Fruit fly (Drosophila melanogaster) whole organism, embryonic: Measurements from ENCODE around the gene CG7332.

Source experiments
- Blimp-1 ChIP-seq: fragments of 200-800 bp; sonication (Bioruptor generic); optimal IDR thresholded peaks from 3 replicates; lab custom pipeline; 2018; ENCODE audit warnings: missing biosample characterization, missing genetic modification characterization, mild to moderate bottlenecking, moderate library complexity, missing genetic modification reagents
- CG11398 ChIP-seq: fragments of 200-800 bp; sonication (Bioruptor generic); optimal IDR thresholded peaks from 2 replicates; lab custom pipeline; 2016; ENCODE audit warnings: missing biosample characterization, missing genetic modification characterization
- CG12155 ChIP-seq: fragments of 200-800 bp; sonication (Bioruptor generic); optimal IDR thresholded peaks from 3 replicates; lab custom pipeline; 2016; ENCODE audit warnings: missing biosample characterization, missing genetic modification characterization
- CG13424 ChIP-seq: fragments of 200-800 bp; sonication (Bioruptor generic); optimal IDR thresholded peaks from 2 replicates; lab custom pipeline; 2019; ENCODE audit warnings: missing biosample characterization, mild to moderate bottlenecking, missing genetic modification characterization, moderate library complexity
- CG13894 ChIP-seq: fragments of 200-800 bp; sonication (Bioruptor generic); optimal IDR thresholded peaks from 3 replicates; lab custom pipeline; 2018; ENCODE audit warnings: missing biosample characterization, mild to moderate bottlenecking, missing genetic modification characterization, moderate library complexity
- CG14050 ChIP-seq: fragments of 200-800 bp; sonication (Bioruptor generic); IDR thresholded peaks from 3 replicates; pipeline ENCODE4 v1.3.6; 2022; ENCODE audit warnings: missing biosample characterization, missing genetic modification characterization
- CG14441 ChIP-seq: fragments of 200-800 bp; sonication (Bioruptor generic); IDR thresholded peaks from 2 replicates; pipeline ENCODE4 v1.3.6; 2022; ENCODE audit warnings: missing biosample characterization, missing genetic modification characterization
- CG1832 ChIP-seq: fragments of 200-800 bp; sonication (Bioruptor generic); optimal IDR thresholded peaks from 2 replicates; lab custom pipeline; 2017; ENCODE audit warnings: missing biosample characterization, mild to moderate bottlenecking, missing genetic modification characterization, inconsistent platforms
- CG2678 ChIP-seq: fragments of 200-800 bp; sonication (Bioruptor generic); optimal IDR thresholded peaks from 3 replicates; lab custom pipeline; 2019; ENCODE audit warnings: missing biosample characterization, mild to moderate bottlenecking, missing genetic modification characterization, moderate library complexity
- CG3065 ChIP-seq: fragments of 200-800 bp; sonication (Bioruptor generic); optimal IDR thresholded peaks from 2 replicates; lab custom pipeline; 2016; ENCODE audit warnings: missing biosample characterization, missing genetic modification characterization
- CG3407 ChIP-seq: fragments of 200-800 bp; sonication (Bioruptor generic); optimal IDR thresholded peaks from 2 replicates; lab custom pipeline; 2018; ENCODE audit warnings: missing biosample characterization, mild to moderate bottlenecking, missing genetic modification characterization
- CG3995 ChIP-seq: fragments of 200-800 bp; sonication (Bioruptor generic); optimal IDR thresholded peaks from 3 replicates; lab custom pipeline; 2016; ENCODE audit warnings: missing biosample characterization, missing genetic modification characterization
- CG4360 ChIP-seq: fragments of 200-800 bp; sonication (Bioruptor generic); IDR thresholded peaks from 2 replicates; pipeline ENCODE4 v1.3.6; 2022; ENCODE audit warnings: missing biosample characterization, missing genetic modification characterization
- CG4820 ChIP-seq: fragments of 200-800 bp; sonication (Bioruptor generic); optimal IDR thresholded peaks from 3 replicates; lab custom pipeline; 2016; ENCODE audit warnings: missing biosample characterization, missing genetic modification characterization
- CG6689 ChIP-seq: fragments of 200-800 bp; sonication (Bioruptor generic); IDR thresholded peaks from 2 replicates; pipeline ENCODE4 v1.3.6; 2022; ENCODE audit warnings: missing biosample characterization, missing genetic modification characterization
- CG8281 ChIP-seq: fragments of 200-800 bp; sonication (Bioruptor generic); optimal IDR thresholded peaks from 2 replicates; lab custom pipeline; 2018; ENCODE audit warnings: missing biosample characterization, mild to moderate bottlenecking, missing genetic modification characterization, moderate library complexity
- CG8290 ChIP-seq, 3 experiments: fragments of 200-800 bp; sonication (Bioruptor generic); optimal IDR thresholded peaks; 2 replicates each; lab custom pipeline; 2016 to 2019; ENCODE audit warnings: missing biosample characterization in 3 of 3, missing genetic modification characterization in 3 of 3, mild to moderate bottlenecking in 2 of 3, moderate library complexity in 1 of 3
- CG9437 ChIP-seq: fragments of 200-800 bp; sonication (Bioruptor generic); optimal IDR thresholded peaks from 2 replicates; lab custom pipeline; 2018; ENCODE audit warnings: missing biosample characterization, mild to moderate bottlenecking, missing genetic modification characterization
- E2f2 ChIP-seq: fragments of 200-800 bp; sonication (Bioruptor generic); IDR thresholded peaks from 2 replicates; pipeline ENCODE4 v1.3.6; 2022; ENCODE audit warnings: missing biosample characterization, missing genetic modification characterization
- NC2β ChIP-seq: fragments of 200-800 bp; sonication (Bioruptor generic); optimal IDR thresholded peaks from 2 replicates; lab custom pipeline; 2016; ENCODE audit warnings: missing biosample characterization, missing genetic modification characterization
- Nf-YB ChIP-seq: fragments of 200-800 bp; sonication (Bioruptor generic); optimal IDR thresholded peaks from 3 replicates; lab custom pipeline; 2019; ENCODE audit warnings: missing biosample characterization, mild to moderate bottlenecking, missing genetic modification characterization, moderate library complexity
- Poxn ChIP-seq: fragments of 200-800 bp; sonication (Bioruptor generic); IDR thresholded peaks from 2 replicates; pipeline ENCODE4 v1.3.6; 2022; ENCODE audit warnings: missing biosample characterization, missing genetic modification characterization
- Rx ChIP-seq: fragments of 200-800 bp; sonication (Bioruptor generic); IDR thresholded peaks from 2 replicates; pipeline ENCODE4 v1.3.6; 2022; ENCODE audit warnings: missing biosample characterization, missing genetic modification characterization
- al ChIP-seq: fragments of 200-800 bp; sonication (Bioruptor generic); IDR thresholded peaks from 2 replicates; pipeline ENCODE4 v1.3.6; 2022; ENCODE audit warnings: missing biosample characterization, missing genetic modification characterization
- bowl ChIP-seq: fragments of 200-800 bp; sonication (Bioruptor generic); IDR thresholded peaks from 2 replicates; pipeline ENCODE4 v1.3.6; 2022; ENCODE audit warnings: missing biosample characterization, missing genetic modification characterization
- chinmo ChIP-seq: fragments of 200-800 bp; sonication (Bioruptor generic); IDR thresholded peaks from 4 replicates; pipeline ENCODE4 v1.3.6; 2022; ENCODE audit warnings: missing biosample characterization, missing genetic modification characterization; ENCODE audit not compliant: partially characterized antibody
- dan ChIP-seq: fragments of 200-800 bp; sonication (Bioruptor generic); IDR thresholded peaks from 2 replicates; pipeline ENCODE4 v1.3.6; 2022; ENCODE audit warnings: missing biosample characterization, missing genetic modification characterization
- insv ChIP-seq, 2 experiments: fragments of 200-800 bp; sonication (Bioruptor generic); optimal IDR thresholded peaks; 3 replicates each; lab custom pipeline; 2016 to 2018; ENCODE audit warnings: missing biosample characterization in 2 of 2, missing genetic modification characterization in 2 of 2
- inv ChIP-seq: fragments of 200-800 bp; sonication (Bioruptor generic); IDR thresholded peaks from 2 replicates; pipeline ENCODE4 v1.3.6; 2022; ENCODE audit warnings: missing biosample characterization, missing genetic modification characterization; ENCODE audit not compliant: partially characterized antibody
- kah ChIP-seq: fragments of 200-800 bp; sonication (Bioruptor generic); optimal IDR thresholded peaks from 2 replicates; lab custom pipeline; 2018; ENCODE audit warnings: missing biosample characterization, mild to moderate bottlenecking, missing genetic modification characterization
- klu ChIP-seq: fragments of 200-800 bp; sonication (Bioruptor generic); IDR thresholded peaks from 2 replicates; pipeline ENCODE4 v1.3.6; 2022; ENCODE audit warnings: missing biosample characterization, missing genetic modification characterization
- kni ChIP-seq: fragments of 200-800 bp; sonication (Bioruptor generic); optimal IDR thresholded peaks from 3 replicates; lab custom pipeline; 2017; ENCODE audit warnings: mild to moderate bottlenecking, missing biosample characterization, missing genetic modification reagents, missing genetic modification characterization
- lov ChIP-seq, 2 experiments: fragments of 200-800 bp in 1 of 2; fragments of >200 bp in 1 of 2; sonication (Bioruptor generic) in 1 of 2; IDR thresholded peaks in 1 of 2; optimal IDR thresholded peaks in 1 of 2; 2 replicates in 1 of 2; 3 replicates in 1 of 2; pipeline versions ENCODE4 v1.3.6 to Lab custom; 2017 to 2022; ENCODE audit warnings: missing biosample characterization in 1 of 2, missing genetic modification characterization in 1 of 2
- nerfin-1 ChIP-seq: fragments of 200-800 bp; sonication (Bioruptor generic); optimal IDR thresholded peaks from 3 replicates; lab custom pipeline; 2019; ENCODE audit warnings: missing biosample characterization, mild to moderate bottlenecking, missing genetic modification characterization, moderate library complexity
- phol ChIP-seq: fragments of 200-800 bp; sonication (Bioruptor generic); optimal IDR thresholded peaks from 3 replicates; lab custom pipeline; 2018; ENCODE audit warnings: missing biosample characterization, mild to moderate bottlenecking, missing genetic modification characterization, moderate library complexity
- sd ChIP-seq: fragments of 200-800 bp; sonication (Bioruptor generic); optimal IDR thresholded peaks from 3 replicates; lab custom pipeline; 2018; ENCODE audit warnings: missing biosample characterization, mild to moderate bottlenecking, missing genetic modification characterization, moderate library complexity
- tap ChIP-seq: fragments of 200-800 bp; optimal IDR thresholded peaks from 3 replicates; lab custom pipeline; 2019; ENCODE audit warnings: missing biosample characterization, mild to moderate bottlenecking, missing genetic modification characterization, moderate library complexity

CG7332 gene

DNA sequence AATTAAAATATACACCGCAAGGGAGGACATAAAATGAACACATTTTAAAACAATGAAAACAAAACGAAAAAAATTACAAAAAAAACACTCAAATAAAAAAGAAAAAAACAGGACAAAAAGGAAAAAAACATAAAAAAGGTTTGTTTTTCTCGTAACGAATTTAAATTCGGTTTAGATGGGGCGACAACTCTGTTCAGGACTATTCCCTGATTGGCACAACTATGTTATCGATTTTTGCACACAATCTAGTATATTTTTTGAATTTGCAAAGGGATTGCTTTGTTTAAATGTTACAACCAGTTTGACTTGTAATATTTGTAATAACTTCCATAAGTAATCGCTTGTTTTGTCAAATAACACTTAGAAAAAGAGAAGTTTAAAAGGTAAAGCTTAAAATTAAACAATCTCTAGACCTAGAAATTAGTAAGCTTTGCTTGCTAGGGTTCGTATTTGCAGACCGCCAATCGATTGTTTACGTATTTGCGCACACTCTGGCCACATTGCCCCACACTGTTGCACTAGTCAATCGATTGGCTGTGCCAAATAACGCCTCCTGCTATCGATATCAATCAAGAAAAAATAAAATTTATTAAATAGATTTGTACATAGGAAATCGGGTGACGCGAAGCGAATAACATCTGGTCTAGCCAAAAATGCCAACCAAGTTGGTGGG lies at the start of gene CG7332 (continued):
- TF ChIP-seq lov (optimal IDR thresholded peaks at IDR 0.05; lab: Kevin White, UChicago) (no peak), lov (GFP tag; IDR thresholded peaks at IDR 0.05; lab: Robert Waterston, UW) (no peak), bowl (GFP tag; lab: Robert Waterston, UW) (no peak), CG4820 (GFP tag; lab: Kevin White, UChicago) (no peak), CG3995 (no peak), CG14050 (no peak), CG6689 (GFP tag; lab: Robert Waterston, UW) (peak; percentile 24; the same call in 1 of the 2 replicates), dan (no peak), NC2β (no peak), CG14441 (GFP tag; lab: Robert Waterston, UW) (no peak), CG3065 (no peak), CG8290 (GFP tag; optimal IDR thresholded peaks at IDR 0.05; lab: Kevin White, UChicago) (no peak), CG8290 (tag; optimal IDR thresholded peaks at IDR 0.05; lab: Kevin White, UChicago) (no peak), al (no peak), CG3407 (no peak), inv (GFP tag; lab: Robert Waterston, UW) (peak; percentile 59), CG9437 (GFP tag; lab: Kevin White, UChicago) (peak; percentile 59), CG13894 (tag; lab: Kevin White, UChicago) (no peak), Nf-YB (GFP tag; lab: Kevin White, UChicago) (no peak), phol (tag; lab: Kevin White, UChicago) (peak; percentile 23), CG13424 (tag; lab: Kevin White, UChicago) (no peak), klu (GFP tag; lab: Robert Waterston, UW) (no peak), nerfin-1 (tag; lab: Kevin White, UChicago) (no peak), tap (tag; lab: Kevin White, UChicago) (no peak), chinmo (GFP tag; lab: Robert Waterston, UW) (no peak), insv (GFP tag; optimal IDR thresholded peaks at IDR 0.05; lab: Kevin White, UChicago) (no peak), CG1832 (no peak), CG11398 (GFP tag; lab: Kevin White, UChicago) (no peak), E2f2 (GFP tag; lab: Robert Waterston, UW) (peak; percentile 72; the same call in 1 of the 2 replicates), Poxn (GFP tag; lab: Robert Waterston, UW) (no peak), Rx (no peak), CG8281 (tag; lab: Kevin White, UChicago) (no peak)

DNA sequence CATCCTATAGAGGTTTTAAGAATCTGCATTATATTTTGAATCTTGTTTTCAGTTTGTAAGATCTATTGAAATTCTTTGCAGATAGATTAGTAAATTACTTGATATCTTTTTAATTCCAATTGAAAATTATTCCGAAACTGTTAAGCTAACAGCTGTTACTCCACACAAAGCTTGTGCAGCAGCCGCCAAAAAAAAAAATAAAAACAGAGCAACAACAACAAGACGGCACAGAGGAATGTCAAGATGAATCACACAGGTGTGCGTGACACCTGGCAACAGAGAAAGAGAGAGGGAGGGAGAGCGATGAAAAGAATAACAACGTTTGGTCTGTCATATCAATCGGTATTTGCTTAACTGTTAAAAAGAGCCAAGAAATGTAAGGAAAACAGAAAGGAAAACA lies 49.3 kb upstream of the CG7332 start:
- TF ChIP-seq CG2678 (tag; lab: Kevin White, UChicago): no peak
- no peak for TF ChIP-seq CG12155 (GFP tag; lab: Kevin White, UChicago)
- peak; percentile 84 for TF ChIP-seq sd (tag; lab: Kevin White, UChicago)
- peak; percentile 23 for TF ChIP-seq kni (GFP tag; lab: Kevin White, UChicago)
- peak; percentile 70 for TF ChIP-seq CG4360 (GFP tag; lab: Robert Waterston, UW)
- TF ChIP-seq kah (GFP tag; lab: Kevin White, UChicago): peak; percentile 23
- TF ChIP-seq chinmo (GFP tag; lab: Robert Waterston, UW): 0 out of 4 replicates have a peak, but pooled peaks have one; percentile 51
- TF ChIP-seq Blimp-1 (GFP tag; lab: Kevin White, UChicago): peak; percentile 3
